Worm (Caenorhabditis elegans): ENCODE results near the gene K09B11.4.

The K09B11.4 gene

DNA sequence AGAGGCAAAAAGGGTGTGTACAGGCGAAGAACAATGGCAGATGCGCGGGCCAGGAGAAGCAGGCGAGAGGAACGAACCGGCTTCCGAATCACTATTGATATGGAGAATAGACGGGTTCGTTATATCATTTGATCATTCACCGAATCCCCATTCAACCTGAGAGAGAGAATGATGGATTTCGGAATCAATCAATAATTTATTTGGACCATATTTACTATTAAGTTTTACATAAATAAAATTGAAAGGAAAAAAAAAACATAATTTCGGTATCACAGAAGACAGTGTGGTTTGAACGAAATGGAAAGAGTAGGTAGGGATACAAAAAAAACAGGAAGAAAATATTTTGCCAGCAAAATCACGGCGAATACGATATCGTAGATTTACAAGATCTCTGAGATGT is 15.9 kb downstream of the K09B11.4 start, which contains the start of gene mam-3:
Gene mam-3 (minus strand): TSS at position 101 of the 400 bp plus-strand sequence.
- TF ChIP-seq ztf-26 (tag; optimal IDR thresholded peaks at IDR 0.05) (no peak), snpc-4 (GFP tag; optimal IDR thresholded peaks at IDR 0.05) (no peak), snpc-4 (tag; optimal IDR thresholded peaks at IDR 0.05) (peak in 1 of 4 experiments; percentile 10), F57A8.1 (GFP tag; optimal IDR thresholded peaks at IDR 0.05) (no peak)

DNA sequence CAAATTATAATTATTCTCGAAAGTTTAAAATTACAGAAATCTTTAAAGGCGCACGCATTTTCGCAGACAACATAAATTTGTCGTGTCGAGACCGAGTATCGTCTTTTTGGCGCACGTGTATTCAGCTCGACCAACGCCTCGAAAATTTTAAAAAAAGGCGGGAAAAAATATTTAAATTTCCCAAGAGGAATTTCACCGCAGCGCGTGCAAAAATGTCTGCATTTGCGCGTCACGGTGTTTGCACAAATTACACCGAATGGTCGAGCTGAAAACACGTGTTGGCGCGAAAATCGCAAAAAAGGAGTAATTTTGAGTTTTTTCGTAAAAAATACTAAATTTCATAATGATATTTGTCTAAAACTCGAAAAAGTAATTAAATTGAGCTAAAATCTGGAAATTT is 21.4 kb downstream of the K09B11.4 start:
- TF ChIP-seq F49E8.2 (tag; optimal IDR thresholded peaks at IDR 0.05; ENCODE audit: insufficient read depth), result no peak
- peak; percentile 42 for TF ChIP-seq F33H1.4 (GFP tag; IDR thresholded peaks at IDR 0.05)
- TF ChIP-seq lag-1 (GFP tag; IDR thresholded peaks at IDR 0.05), result no peak
- TF ChIP-seq dpl-1 (GFP tag; optimal IDR thresholded peaks at IDR 0.05), result peak; percentile 30
- peak; percentile 32 for TF ChIP-seq him-1 (tag; optimal IDR thresholded peaks at IDR 0.05)
- no peak for TF ChIP-seq D2030.7 (GFP tag; IDR thresholded peaks at IDR 0.05)
- peak; percentile 71 for TF ChIP-seq madf-6 (GFP tag; IDR thresholded peaks at IDR 0.05)
- TF ChIP-seq hsf-1 (GFP tag; IDR thresholded peaks at IDR 0.05), result no peak
- TF ChIP-seq snpc-4 (GFP tag; optimal IDR thresholded peaks at IDR 0.05), result no peak
- TF ChIP-seq snpc-4 (tag; optimal IDR thresholded peaks at IDR 0.05), result peak in 1 of 4 experiments; percentile 22
- TF ChIP-seq rpc-1 (optimal IDR thresholded peaks at IDR 0.05), result no peak
- no peak for TF ChIP-seq rpc-1 (tag; optimal IDR thresholded peaks at IDR 0.05)
- TF ChIP-seq madf-8 (GFP tag; conservative IDR thresholded peaks at IDR 0.05), result 0 out of 2 replicates have a peak, but pooled peaks have one; percentile 38
- peak; percentile 15 for TF ChIP-seq lin-54 (GFP tag; optimal IDR thresholded peaks at IDR 0.05)
- no peak for TF ChIP-seq lin-35 (GFP tag; optimal IDR thresholded peaks at IDR 0.05)
- peak; percentile 59 for TF ChIP-seq lsl-1 (GFP tag; optimal IDR thresholded peaks at IDR 0.05)
- no peak for TF ChIP-seq nhr-27 (tag; optimal IDR thresholded peaks at IDR 0.05)
- TF ChIP-seq attf-6 (GFP tag; IDR thresholded peaks at IDR 0.05), result peak; percentile 33; the same call in 1 of the 2 replicates
- TF ChIP-seq nhr-80 (tag; optimal IDR thresholded peaks at IDR 0.05), result no peak
- no peak for TF ChIP-seq cebp-2 (GFP tag; IDR thresholded peaks at IDR 0.05)
- no peak for TF ChIP-seq ekl-4 (GFP tag; IDR thresholded peaks at IDR 0.05)
- no peak for TF ChIP-seq K12H6.12 (tag; optimal IDR thresholded peaks at IDR 0.05)
- TF ChIP-seq efl-1 (GFP tag; optimal IDR thresholded peaks at IDR 0.05), result peak; percentile 71
- TF ChIP-seq xnd-1 (tag; optimal IDR thresholded peaks at IDR 0.05), result peak; percentile 67
- no peak for TF ChIP-seq T26A5.8 (tag; optimal IDR thresholded peaks at IDR 0.05)
- TF ChIP-seq B0035.1 (tag; optimal IDR thresholded peaks at IDR 0.05), result no peak
- TF ChIP-seq tlf-1 (GFP tag; optimal IDR thresholded peaks at IDR 0.05), result peak; percentile 34
- TF ChIP-seq aptf-2 (GFP tag; conservative IDR thresholded peaks at IDR 0.05), result peak; percentile 84
- TF ChIP-seq pha-4 (tag; optimal IDR thresholded peaks at IDR 0.05), result no peak
- no peak for TF ChIP-seq F23B12.7 (tag; optimal IDR thresholded peaks at IDR 0.05; ENCODE audit: insufficient read depth)
- no peak for TF ChIP-seq ceh-100 (GFP tag; IDR thresholded peaks at IDR 0.05)
- TF ChIP-seq K11D2.4 (GFP tag; IDR thresholded peaks at IDR 0.05), result no peak
- TF ChIP-seq B0336.3 (GFP tag; IDR thresholded peaks at IDR 0.05), result no peak
- TF ChIP-seq ceh-91 (GFP tag; IDR thresholded peaks at IDR 0.05), result peak; percentile 32; the same call in 1 of the 2 replicates

DNA sequence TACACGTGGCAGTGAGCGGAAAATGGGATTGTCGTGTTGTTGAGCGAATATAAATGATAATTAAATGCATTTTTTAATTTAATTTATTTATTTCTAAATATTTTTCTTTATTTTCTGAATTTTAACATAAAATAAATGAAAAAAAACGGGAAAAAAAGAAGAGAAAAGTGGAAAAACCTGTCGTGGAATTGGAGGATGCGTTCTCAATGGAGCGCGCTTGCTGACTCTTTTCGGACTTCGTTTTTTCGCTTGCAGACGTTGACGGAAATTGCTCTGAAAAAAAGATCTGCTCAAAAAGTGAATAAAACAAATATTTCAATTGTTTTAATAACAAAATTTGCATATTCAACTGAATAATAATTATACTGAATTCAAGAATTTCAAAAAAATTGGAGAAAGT is 24.2 kb downstream of the K09B11.4 start:
- TF ChIP-seq lsy-27 (tag; optimal IDR thresholded peaks at IDR 0.05; ENCODE audit: borderline replicate concordance, insufficient read depth) (no peak), snpc-4 (GFP tag; optimal IDR thresholded peaks at IDR 0.05) (no peak), snpc-4 (tag; optimal IDR thresholded peaks at IDR 0.05) (peak in 1 of 4 experiments; percentile 39), ztf-18 (tag; optimal IDR thresholded peaks at IDR 0.05) (peak; percentile 18), let-607 (tag; optimal IDR thresholded peaks at IDR 0.05) (peak; percentile 75 to 93), mcd-1 (GFP tag; IDR thresholded peaks at IDR 0.05) (peak; percentile 88), chd-7 (tag; optimal IDR thresholded peaks at IDR 0.05) (no peak)

Measured in whole organism, young adult.